Worm (Caenorhabditis elegans) whole organism, late embryonic: Measurements from ENCODE around the gene cnc-3.

Experiments used
- C38D4.7 ChIP-seq: fragments of 200-800 bp; sonication (Bioruptor generic); optimal IDR thresholded peaks from 2 replicates; lab custom pipeline; 2018; ENCODE audit warnings: mild to moderate bottlenecking, missing genetic modification characterization, moderate library complexity, missing compliant biosample characterization
- F13H6.1 ChIP-seq: sonication (generic microtip); optimal IDR thresholded peaks from 2 replicates; lab custom pipeline; 2016; ENCODE audit warnings: missing genetic modification characterization, missing compliant biosample characterization
- K02D7.2 ChIP-seq: sonication (generic microtip); optimal IDR thresholded peaks from 2 replicates; lab custom pipeline; 2017; ENCODE audit warnings: mild to moderate bottlenecking, missing genetic modification characterization, missing compliant biosample characterization
- K09A11.1 ChIP-seq: sonication (generic microtip); optimal IDR thresholded peaks from 2 replicates; lab custom pipeline; 2017; ENCODE audit warnings: antibody characterized with exemption, mild to moderate bottlenecking, missing genetic modification characterization, missing compliant biosample characterization; ENCODE audit not compliant: insufficient read depth
- T23F11.4 ChIP-seq: fragments of 200-800 bp; sonication (Bioruptor generic); optimal IDR thresholded peaks from 2 replicates; lab custom pipeline; 2018; ENCODE audit warnings: mild to moderate bottlenecking, missing genetic modification characterization, missing compliant biosample characterization
- ceh-19 ChIP-seq: fragments of 200-800 bp; sonication (Bioruptor generic); optimal IDR thresholded peaks from 2 replicates; lab custom pipeline; 2018; ENCODE audit warnings: mild to moderate bottlenecking, missing genetic modification characterization, missing compliant biosample characterization
- ceh-2 ChIP-seq: sonication (generic microtip); optimal IDR thresholded peaks from 2 replicates; lab custom pipeline; 2016; ENCODE audit warnings: missing genotype, missing genetic modification characterization, missing compliant biosample characterization
- ceh-22 ChIP-seq: sonication (generic microtip); optimal IDR thresholded peaks from 2 replicates; lab custom pipeline; 2017; ENCODE audit warnings: missing biosample characterization, missing genetic modification characterization
- ceh-45 ChIP-seq: fragments of 200-800 bp; sonication (Bioruptor generic); IDR thresholded peaks from 2 replicates; pipeline ENCODE4 v1.3.6; 2022; ENCODE audit warnings: missing genetic modification reagents, missing genetic modification characterization, missing compliant biosample characterization
- ceh-48 ChIP-seq: sonication (generic microtip); optimal IDR thresholded peaks from 2 replicates; lab custom pipeline; 2016; ENCODE audit warnings: missing genetic modification characterization, inconsistent platforms, missing compliant biosample characterization
- ceh-9 ChIP-seq: sonication (generic microtip); optimal IDR thresholded peaks from 2 replicates; lab custom pipeline; 2016; ENCODE audit warnings: mild to moderate bottlenecking, missing genetic modification characterization, inconsistent platforms, missing compliant biosample characterization
- che-1 ChIP-seq: sonication (generic microtip); optimal IDR thresholded peaks from 2 replicates; lab custom pipeline; 2016; ENCODE audit warnings: mild to moderate bottlenecking, missing genetic modification characterization, missing compliant biosample characterization
- dmd-4 ChIP-seq: sonication (generic microtip); optimal IDR thresholded peaks from 2 replicates; lab custom pipeline; 2016; ENCODE audit warnings: borderline replicate concordance, missing genetic modification characterization, missing compliant biosample characterization
- dve-1 ChIP-seq: sonication (generic microtip); optimal IDR thresholded peaks from 2 replicates; lab custom pipeline; 2017; ENCODE audit warnings: antibody characterized with exemption, mild to moderate bottlenecking, missing genetic modification characterization, missing compliant biosample characterization
- ets-4 ChIP-seq: sonication (generic microtip); optimal IDR thresholded peaks from 2 replicates; lab custom pipeline; 2016; ENCODE audit warnings: missing genetic modification characterization, missing compliant biosample characterization
- eyg-1 ChIP-seq: sonication (generic microtip); optimal IDR thresholded peaks from 2 replicates; lab custom pipeline; 2016; ENCODE audit warnings: missing genotype, missing genetic modification characterization, missing compliant biosample characterization
- fkh-6 ChIP-seq: sonication (generic microtip); optimal IDR thresholded peaks from 2 replicates; lab custom pipeline; 2016; ENCODE audit warnings: missing genetic modification characterization, missing compliant biosample characterization
- gmeb-2 ChIP-seq: sonication (generic microtip); optimal IDR thresholded peaks from 2 replicates; lab custom pipeline; 2016; ENCODE audit warnings: missing genetic modification characterization, inconsistent platforms, missing compliant biosample characterization
- hlh-13 ChIP-seq: fragments of 200-800 bp; sonication (Bioruptor generic); optimal IDR thresholded peaks from 2 replicates; lab custom pipeline; 2018; ENCODE audit warnings: mild to moderate bottlenecking, missing genetic modification characterization, missing compliant biosample characterization
- hlh-15 ChIP-seq: sonication (generic microtip); optimal IDR thresholded peaks from 2 replicates; lab custom pipeline; 2016; ENCODE audit warnings: missing genetic modification characterization, missing compliant biosample characterization
- hlh-8 ChIP-seq: sonication (generic microtip); optimal IDR thresholded peaks from 2 replicates; lab custom pipeline; 2016; ENCODE audit warnings: missing genotype, missing genetic modification characterization, missing compliant biosample characterization
- lim-6 ChIP-seq: sonication (generic microtip); optimal IDR thresholded peaks from 2 replicates; lab custom pipeline; 2016; ENCODE audit warnings: missing genetic modification characterization, missing compliant biosample characterization
- mec-3 ChIP-seq: sonication (generic microtip); optimal IDR thresholded peaks from 2 replicates; lab custom pipeline; 2016; ENCODE audit warnings: borderline replicate concordance, missing genetic modification characterization, missing compliant biosample characterization
- odd-2 ChIP-seq: sonication (generic microtip); optimal IDR thresholded peaks from 2 replicates; lab custom pipeline; 2017; ENCODE audit warnings: antibody characterized with exemption, mild to moderate bottlenecking, missing genetic modification characterization, missing compliant biosample characterization
- pax-1 ChIP-seq: fragments of 150-350 bp; optimal IDR thresholded peaks from 2 replicates; lab custom pipeline; 2014; ENCODE audit warnings: missing biosample characterization, missing genetic modification characterization
- pha-2 ChIP-seq: sonication (generic microtip); optimal IDR thresholded peaks from 2 replicates; lab custom pipeline; 2017; ENCODE audit warnings: mild to moderate bottlenecking, missing genetic modification characterization, missing compliant biosample characterization
- pha-4 ChIP-seq: fragments of 150-350 bp; optimal IDR thresholded peaks from 2 replicates; lab custom pipeline; 2018; ENCODE audit warnings: missing biosample characterization, missing genetic modification reagents, missing genetic modification characterization
- pros-1 ChIP-seq: fragments of 150-350 bp; optimal IDR thresholded peaks from 2 replicates; lab custom pipeline; 2014; ENCODE audit warnings: missing biosample characterization, missing genetic modification reagents, missing genetic modification characterization
- ref-2 ChIP-seq: sonication (generic microtip); optimal IDR thresholded peaks from 2 replicates; lab custom pipeline; 2016; ENCODE audit warnings: missing genetic modification characterization, missing compliant biosample characterization
- rnt-1 ChIP-seq: sonication (generic microtip); optimal IDR thresholded peaks from 2 replicates; lab custom pipeline; 2016; ENCODE audit warnings: missing genetic modification characterization, missing compliant biosample characterization
- sdc-2 ChIP-seq: sonication (generic microtip); optimal IDR thresholded peaks from 2 replicates; lab custom pipeline; 2016; ENCODE audit warnings: missing genotype, missing genetic modification characterization, missing compliant biosample characterization
- sox-4 ChIP-seq: sonication (generic microtip); optimal IDR thresholded peaks from 2 replicates; lab custom pipeline; 2017; ENCODE audit warnings: mild to moderate bottlenecking, missing genetic modification characterization, inconsistent platforms, missing compliant biosample characterization
- syd-9 ChIP-seq: sonication (generic microtip); optimal IDR thresholded peaks from 2 replicates; lab custom pipeline; 2016; ENCODE audit warnings: mild to moderate bottlenecking, missing genetic modification characterization, moderate library complexity, missing compliant biosample characterization
- ttx-3 ChIP-seq: sonication (generic microtip); optimal IDR thresholded peaks from 2 replicates; lab custom pipeline; 2016; ENCODE audit warnings: missing genetic modification reagents, missing genetic modification characterization, missing compliant biosample characterization
- unc-3 ChIP-seq, 2 experiments: fragments of 200-800 bp in 1 of 2; sonication (Bioruptor generic) in 1 of 2; sonication (generic microtip) in 1 of 2; conservative IDR thresholded peaks in 1 of 2; optimal IDR thresholded peaks in 1 of 2; 2 replicates each; pipeline versions ENCODE4 v1.3.6 to Lab custom; 2016 to 2022; ENCODE audit warnings: missing compliant biosample characterization in 2 of 2, missing genetic modification characterization in 2 of 2, missing genetic modification reagents in 1 of 2
- unc-55 ChIP-seq: sonication (generic microtip); optimal IDR thresholded peaks from 2 replicates; lab custom pipeline; 2017; ENCODE audit warnings: missing biosample characterization, missing genetic modification reagents, missing genetic modification characterization
- ztf-16 ChIP-seq: sonication (generic microtip); optimal IDR thresholded peaks from 2 replicates; lab custom pipeline; 2017; ENCODE audit warnings: missing genetic modification characterization, missing compliant biosample characterization

Gene cnc-3

DNA sequence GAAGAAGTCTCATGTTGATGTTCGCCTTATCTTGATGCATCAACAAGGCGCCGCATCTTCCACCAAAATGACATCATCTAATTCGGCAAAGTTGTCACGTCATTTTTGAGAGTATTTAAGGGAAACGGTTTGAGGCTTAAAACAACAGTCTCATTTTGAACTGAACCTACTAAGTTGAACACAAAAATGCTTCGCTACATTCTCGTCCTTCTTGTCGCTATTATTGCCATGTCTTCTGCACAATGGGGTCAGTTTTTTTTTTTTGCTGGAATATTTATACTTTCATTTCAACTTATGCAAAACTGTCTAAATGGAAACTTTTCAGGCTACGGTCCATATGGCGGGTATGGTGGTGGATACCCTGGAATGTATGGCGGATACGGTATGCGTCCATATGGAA is 725 bp upstream of the cnc-3 start, which contains the start of gene cnc-4:
cnc-4 (plus strand) TSS at position 117 of the 400 bp plus-strand sequence.
- no peak for TF ChIP-seq hlh-13 (GFP tag; lab: Kevin White, UChicago)
- TF ChIP-seq fkh-6 (tag; lab: Kevin White, UChicago) = no peak
- TF ChIP-seq K02D7.2 (tag; lab: Kevin White, UChicago) = no peak
- no peak for TF ChIP-seq F13H6.1 (tag; lab: Kevin White, UChicago)
- no peak for TF ChIP-seq che-1 (tag; lab: Kevin White, UChicago)
- TF ChIP-seq mec-3 (tag; lab: Kevin White, UChicago) = no peak
- no peak for TF ChIP-seq gmeb-2 (tag; lab: Kevin White, UChicago)
- TF ChIP-seq pax-1 (tag; lab: Kevin White, UChicago) = no peak
- TF ChIP-seq pros-1 (tag; lab: Kevin White, UChicago) = no peak
- TF ChIP-seq, all 69 proteins: peak for 0

DNA sequence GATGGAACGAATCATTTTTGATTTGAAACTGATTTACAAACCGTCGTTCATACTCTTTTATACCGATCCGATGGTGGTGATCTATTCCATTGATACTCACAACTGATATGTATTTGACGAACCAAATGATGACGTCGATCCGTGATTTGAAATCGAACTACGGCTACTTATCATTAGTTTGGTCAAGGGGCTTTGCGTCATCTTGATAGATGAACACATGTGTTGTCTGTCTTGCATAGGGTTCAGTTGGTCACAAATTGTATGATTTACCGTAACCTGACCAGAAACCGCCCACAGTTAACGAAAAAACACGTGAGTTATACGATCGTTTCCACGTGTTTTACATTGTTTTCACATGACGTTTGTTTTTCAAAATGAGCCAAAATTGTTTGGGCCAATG is 2.4 kb downstream of the cnc-3 start, which contains the start of gene cnc-2:
cnc-2 (minus strand) TSS at position 24 of the 400 bp plus-strand sequence.
- no peak for TF ChIP-seq unc-3 (GFP tag; conservative IDR thresholded peaks at IDR 0.05; lab: Robert Waterston, UW)
- no peak for TF ChIP-seq unc-3 (tag; optimal IDR thresholded peaks at IDR 0.05; lab: Kevin White, UChicago)

DNA sequence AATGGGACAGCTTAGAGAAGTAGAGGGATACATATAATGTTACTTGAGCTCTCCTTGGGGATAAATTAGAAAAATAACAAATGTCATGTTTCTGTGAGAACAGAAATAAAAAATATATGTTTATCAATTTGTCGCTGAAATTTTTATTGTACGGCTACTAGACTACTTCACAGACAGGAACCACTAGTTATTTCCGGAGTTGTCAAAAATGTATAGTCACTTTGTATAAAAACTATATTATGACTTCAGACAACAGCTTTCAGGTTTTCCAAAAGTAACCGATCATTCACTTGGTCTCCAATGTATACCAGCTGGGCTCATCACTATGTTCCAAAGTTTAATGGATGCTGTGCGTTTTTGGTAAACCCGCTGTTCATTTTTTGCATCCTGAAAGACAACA is 3.5 kb downstream of the cnc-3 start, which contains the start of gene srj-23:
srj-23 (plus strand) TSS at position 301 of the 400 bp plus-strand sequence.
- no peak for TF ChIP-seq pros-1 (tag; lab: Kevin White, UChicago)
- TF ChIP-seq syd-9 (tag; lab: Kevin White, UChicago) = no peak
- no peak for TF ChIP-seq hlh-15 (tag; lab: Kevin White, UChicago)
- TF ChIP-seq ceh-48 (tag; lab: Kevin White, UChicago) = no peak
- no peak for TF ChIP-seq odd-2 (tag; lab: Kevin White, UChicago)
- no peak for TF ChIP-seq ttx-3 (tag; lab: Kevin White, UChicago)
- TF ChIP-seq ceh-19 (GFP tag; lab: Kevin White, UChicago) = no peak
- TF ChIP-seq K02D7.2 (tag; lab: Kevin White, UChicago) = no peak
- no peak for TF ChIP-seq dmd-4 (tag; lab: Kevin White, UChicago)
- TF ChIP-seq T23F11.4 (GFP tag; lab: Kevin White, UChicago) = no peak
- TF ChIP-seq ceh-9 = no peak
- TF ChIP-seq, all 69 proteins: peak for 0

DNA sequence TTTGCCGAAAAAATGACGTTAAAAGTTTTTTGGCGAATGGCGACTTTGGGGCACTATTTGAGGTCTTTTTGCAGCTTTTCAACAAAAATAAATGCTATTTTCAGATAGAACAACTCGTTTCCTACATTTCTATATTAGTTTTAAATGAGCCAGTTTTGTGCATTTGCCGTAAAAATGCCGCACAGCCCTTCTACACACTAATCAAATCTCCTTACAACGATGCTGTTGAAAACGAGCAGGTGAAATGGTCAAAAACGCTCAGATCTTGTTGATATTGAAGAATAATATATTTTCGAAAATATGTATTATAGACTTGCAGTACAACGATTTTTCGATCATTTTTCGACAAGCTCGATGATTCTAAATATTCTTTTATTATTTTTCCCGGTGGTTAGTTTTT is 7.0 kb downstream of the cnc-3 start, which contains the start of gene chil-14:
chil-14 (plus strand) TSS at position 301 of the 400 bp plus-strand sequence.
- TF ChIP-seq eyg-1 = no peak
- TF ChIP-seq C38D4.7 (GFP tag; lab: Kevin White, UChicago) = no peak
- no peak for TF ChIP-seq ceh-45
- no peak for TF ChIP-seq pros-1 (tag; lab: Kevin White, UChicago)
- TF ChIP-seq sox-4 (tag; lab: Kevin White, UChicago) = no peak
- TF ChIP-seq rnt-1 (tag; lab: Kevin White, UChicago) = no peak
- TF ChIP-seq hlh-8 (tag; lab: Kevin White, UChicago) = no peak
- no peak for TF ChIP-seq K09A11.1
- TF ChIP-seq gmeb-2 (tag; lab: Kevin White, UChicago) = no peak
- TF ChIP-seq T23F11.4 (GFP tag; lab: Kevin White, UChicago) = no peak
- no peak for TF ChIP-seq pha-4
- TF ChIP-seq unc-55 = no peak
- TF ChIP-seq pha-2 (tag; lab: Kevin White, UChicago) = no peak
- no peak for TF ChIP-seq ztf-16 (tag; lab: Kevin White, UChicago)
- no peak for TF ChIP-seq ets-4 (tag; lab: Kevin White, UChicago)
- TF ChIP-seq dve-1 (tag; lab: Kevin White, UChicago) = no peak

DNA sequence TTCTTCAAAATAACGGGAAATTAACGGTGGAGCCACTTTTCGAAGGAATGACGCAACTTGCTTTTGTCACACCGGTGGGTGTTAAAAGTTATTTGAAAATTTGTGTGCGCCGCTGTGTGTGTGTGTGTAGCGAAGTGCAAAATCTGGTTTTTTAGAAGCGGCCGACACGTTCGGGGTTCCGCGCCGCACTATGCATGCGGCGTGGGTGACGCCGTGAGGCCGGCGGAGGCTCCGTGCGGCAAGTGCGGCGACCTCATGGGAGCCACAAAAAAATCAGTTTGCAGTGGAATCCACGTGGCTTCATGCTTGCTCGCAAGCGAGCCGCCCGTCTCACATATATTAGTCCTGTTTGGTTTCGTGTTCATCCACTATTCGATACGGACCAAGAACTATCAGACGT is 7.5 kb downstream of the cnc-3 start:
- TF ChIP-seq lim-6 (tag; lab: Kevin White, UChicago) = no peak
- TF ChIP-seq ttx-3 (tag; lab: Kevin White, UChicago) = no peak
- TF ChIP-seq K02D7.2 (tag; lab: Kevin White, UChicago) = no peak
- no peak for TF ChIP-seq ref-2 (tag; lab: Kevin White, UChicago)
- no peak for TF ChIP-seq ceh-2 (tag; lab: Kevin White, UChicago)
- TF ChIP-seq sdc-2 (tag; lab: Kevin White, UChicago) = no peak
- no peak for TF ChIP-seq hlh-13 (GFP tag; lab: Kevin White, UChicago)
- TF ChIP-seq sox-4 (tag; lab: Kevin White, UChicago) = no peak
- TF ChIP-seq ceh-22 (tag; lab: Kevin White, UChicago) = no peak
- TF ChIP-seq dmd-4 (tag; lab: Kevin White, UChicago) = no peak
- TF ChIP-seq, all 69 proteins: peak for 0
